Worm (Caenorhabditis elegans) whole organism, midembryonic: ENCODE data around the gene ZK669.3.
A peak's percentile ranks its signal among the peaks of the same experiment; 100 is the strongest.

Experiments used
- T22C8.4 ChIP-seq: fragments of 200-800 bp; sonication (Bioruptor generic); IDR thresholded peaks from 2 replicates; pipeline ENCODE4 v1.3.6; 2022; ENCODE audit warnings: missing genetic modification characterization, missing compliant biosample characterization
- cog-1 ChIP-seq: sonication (generic microtip); optimal IDR thresholded peaks from 2 replicates; lab custom pipeline; 2016; ENCODE audit warnings: missing genetic modification characterization, missing compliant biosample characterization
- flt-1 ChIP-seq: fragments of 200-800 bp; sonication (Bioruptor generic); IDR thresholded peaks from 2 replicates; pipeline ENCODE4 v1.3.6; 2022; ENCODE audit warnings: missing genetic modification characterization, missing compliant biosample characterization
- klf-2 ChIP-seq: fragments of 200-800 bp; sonication (Bioruptor generic); conservative IDR thresholded peaks from 2 replicates; pipeline ENCODE4 v1.3.6; 2022; ENCODE audit warnings: missing genetic modification reagents, missing genetic modification characterization, missing compliant biosample characterization
- med-1 ChIP-seq: sonication (generic microtip); optimal IDR thresholded peaks from 2 replicates; lab custom pipeline; 2017; ENCODE audit warnings: missing genetic modification characterization, mild to moderate bottlenecking, missing compliant biosample characterization, antibody characterized with exemption, missing genetic modification reagents; ENCODE audit not compliant: insufficient read depth
- ref-1 ChIP-seq: fragments of 200-800 bp; sonication (Bioruptor generic); conservative IDR thresholded peaks from 2 replicates; pipeline ENCODE4 v1.3.6; 2022; ENCODE audit warnings: missing genetic modification reagents, missing genetic modification characterization, missing compliant biosample characterization
- tab-1 ChIP-seq: fragments of 200-800 bp; sonication (Bioruptor generic); IDR thresholded peaks from 2 replicates; pipeline ENCODE4 v1.3.6; 2022; ENCODE audit warnings: missing genetic modification characterization, missing compliant biosample characterization
- ztf-23 ChIP-seq: fragments of 200-800 bp; sonication (Bioruptor generic); IDR thresholded peaks from 2 replicates; pipeline ENCODE4 v1.3.6; 2022; ENCODE audit warnings: missing genetic modification reagents, missing genetic modification characterization, missing compliant biosample characterization
- ztf-29 ChIP-seq: fragments of 200-800 bp; sonication (Bioruptor generic); IDR thresholded peaks from 2 replicates; pipeline ENCODE4 v1.3.6; 2022; ENCODE audit warnings: missing genetic modification reagents, missing genetic modification characterization, missing compliant biosample characterization

Gene ZK669.3

DNA sequence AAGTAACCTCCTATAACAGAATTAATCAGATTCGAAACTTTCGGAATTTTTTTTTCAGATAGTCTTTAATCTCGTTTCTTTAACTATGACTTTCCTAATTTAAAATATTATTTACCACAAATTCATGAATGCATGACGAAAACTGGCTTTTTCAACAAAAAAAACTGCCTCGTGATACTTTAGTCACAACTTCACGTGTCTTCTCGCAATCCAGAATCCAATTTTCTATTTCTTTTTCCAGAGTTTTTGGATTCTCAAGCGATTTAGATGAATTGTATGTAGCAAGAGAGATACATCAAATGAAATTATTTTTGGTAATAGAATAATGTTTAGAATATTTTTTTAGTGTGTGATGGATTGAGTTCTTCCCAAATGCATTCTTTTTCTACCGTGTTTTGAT lies 20.8 kb upstream of the ZK669.3 start:
- TF ChIP-seq flt-1 (GFP tag; lab: Robert Waterston, UW), result no peak
- TF ChIP-seq ztf-29, result no peak
- no peak for TF ChIP-seq T22C8.4 (GFP tag; lab: Robert Waterston, UW)
- TF ChIP-seq tab-1 (GFP tag; lab: Robert Waterston, UW), result no peak
- no peak for TF ChIP-seq ztf-23 (GFP tag; lab: Robert Waterston, UW)
- no peak for TF ChIP-seq ref-1 (GFP tag; lab: Robert Waterston, UW)
- no peak for TF ChIP-seq cog-1
- no peak for TF ChIP-seq med-1 (GFP tag; lab: Kevin White, UChicago)
- TF ChIP-seq klf-2 (GFP tag; lab: Robert Waterston, UW), result no peak

DNA sequence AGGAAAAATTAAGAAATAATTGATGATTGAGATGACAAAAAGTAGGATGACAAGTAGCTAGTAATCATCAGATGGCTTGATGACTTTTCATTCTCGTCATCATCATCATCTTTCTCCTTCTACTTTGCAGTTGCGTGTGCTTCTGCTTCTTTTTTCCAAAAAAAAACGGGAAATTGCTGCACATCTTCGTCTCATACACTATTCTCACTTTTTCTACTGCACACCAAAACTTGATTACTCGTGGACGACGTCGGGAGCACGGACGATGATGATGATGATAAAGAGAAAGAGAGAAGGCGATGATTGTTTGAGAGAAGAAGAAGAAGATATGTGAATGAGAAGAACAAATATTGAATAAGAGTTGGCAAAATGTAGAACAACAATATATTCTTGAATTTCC lies 19.8 kb upstream of the ZK669.3 start:
- TF ChIP-seq cog-1 (no peak), T22C8.4 (GFP tag; lab: Robert Waterston, UW) (no peak), ztf-23 (GFP tag; lab: Robert Waterston, UW) (no peak), ref-1 (GFP tag; lab: Robert Waterston, UW) (no peak), ztf-29 (no peak), tab-1 (GFP tag; lab: Robert Waterston, UW) (no peak), med-1 (GFP tag; lab: Kevin White, UChicago) (no peak), flt-1 (GFP tag; lab: Robert Waterston, UW) (no peak), klf-2 (GFP tag; lab: Robert Waterston, UW) (no peak)

DNA sequence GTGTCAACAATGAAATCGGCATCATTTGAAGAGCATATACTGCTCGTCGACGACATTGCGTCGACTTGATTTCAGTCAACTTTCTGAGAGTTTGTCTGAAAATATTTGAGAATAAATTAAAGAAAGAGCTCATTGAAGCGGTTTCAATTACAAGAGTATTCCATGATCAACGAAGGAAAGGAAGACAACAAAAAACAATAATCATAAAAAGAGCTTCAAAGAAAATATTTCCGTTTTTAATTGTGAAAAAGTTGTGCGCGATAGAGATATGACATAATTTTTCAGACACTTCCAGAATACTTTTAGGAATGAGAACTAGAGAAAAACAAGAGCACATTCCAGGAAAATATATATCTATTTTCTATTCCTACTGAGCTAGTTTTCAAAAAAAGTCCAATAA lies 12.3 kb upstream of the ZK669.3 start, which contains the start of gene spv-1:
Gene spv-1 (minus strand): TSS at position 101 of the 400 bp plus-strand sequence.
- TF ChIP-seq cog-1 (no peak), med-1 (GFP tag; lab: Kevin White, UChicago) (no peak), tab-1 (GFP tag; lab: Robert Waterston, UW) (no peak), ztf-29 (no peak), T22C8.4 (GFP tag; lab: Robert Waterston, UW) (no peak), klf-2 (GFP tag; lab: Robert Waterston, UW) (no peak), flt-1 (GFP tag; lab: Robert Waterston, UW) (no peak), ztf-23 (GFP tag; lab: Robert Waterston, UW) (no peak), ref-1 (GFP tag; lab: Robert Waterston, UW) (no peak)

DNA sequence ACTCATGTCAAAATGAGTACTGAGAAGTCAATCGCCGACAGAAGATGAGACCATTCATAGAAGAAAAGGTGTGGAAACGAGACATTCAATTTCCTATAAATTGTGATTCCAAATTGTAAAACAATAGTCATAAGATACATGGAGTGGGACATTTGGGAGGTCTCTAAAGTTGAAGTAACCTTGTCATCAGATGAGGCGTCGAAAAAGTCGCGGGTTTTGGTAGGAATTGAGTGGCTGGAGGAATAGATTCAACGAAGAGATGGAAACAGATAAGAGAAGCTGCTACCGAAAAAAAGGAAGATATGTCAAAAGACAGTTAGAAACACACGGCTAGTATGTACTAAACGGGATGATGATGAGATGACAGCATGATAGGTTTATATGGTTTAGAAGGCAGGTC lies 10.3 kb upstream of the ZK669.3 start:
- TF ChIP-seq T22C8.4 (GFP tag; lab: Robert Waterston, UW) (no peak), klf-2 (GFP tag; lab: Robert Waterston, UW) (no peak), ztf-23 (GFP tag; lab: Robert Waterston, UW) (no peak), med-1 (GFP tag; lab: Kevin White, UChicago) (no peak), ztf-29 (no peak), cog-1 (no peak), tab-1 (GFP tag; lab: Robert Waterston, UW) (no peak), flt-1 (GFP tag; lab: Robert Waterston, UW) (no peak), ref-1 (GFP tag; lab: Robert Waterston, UW) (no peak)

DNA sequence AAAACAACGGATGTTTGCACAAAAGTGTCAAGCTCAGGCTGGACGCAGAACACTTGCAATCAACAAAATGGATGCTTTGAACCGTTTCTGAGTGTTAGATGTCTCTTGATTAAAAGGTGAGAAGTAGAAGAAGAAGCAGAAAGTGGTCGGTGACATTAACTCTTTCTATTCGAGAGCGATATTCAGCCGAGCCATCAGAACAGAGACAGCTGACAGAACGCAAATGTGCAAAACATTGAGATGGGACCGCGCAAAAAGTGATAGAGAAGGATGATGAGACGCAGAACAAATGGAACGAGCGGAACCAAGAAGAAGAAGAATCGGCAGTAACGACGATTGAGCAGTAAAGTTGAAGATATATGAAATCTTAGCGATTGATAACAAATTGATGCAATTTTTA lies 5.3 kb upstream of the ZK669.3 start:
- no peak for TF ChIP-seq ref-1 (GFP tag; lab: Robert Waterston, UW)
- TF ChIP-seq T22C8.4 (GFP tag; lab: Robert Waterston, UW), result no peak
- no peak for TF ChIP-seq med-1 (GFP tag; lab: Kevin White, UChicago)
- TF ChIP-seq cog-1, result no peak
- TF ChIP-seq tab-1 (GFP tag; lab: Robert Waterston, UW), result no peak
- TF ChIP-seq ztf-29, result no peak
- TF ChIP-seq ztf-23 (GFP tag; lab: Robert Waterston, UW), result no peak
- TF ChIP-seq klf-2 (GFP tag; lab: Robert Waterston, UW), result no peak
- TF ChIP-seq flt-1 (GFP tag; lab: Robert Waterston, UW), result no peak

DNA sequence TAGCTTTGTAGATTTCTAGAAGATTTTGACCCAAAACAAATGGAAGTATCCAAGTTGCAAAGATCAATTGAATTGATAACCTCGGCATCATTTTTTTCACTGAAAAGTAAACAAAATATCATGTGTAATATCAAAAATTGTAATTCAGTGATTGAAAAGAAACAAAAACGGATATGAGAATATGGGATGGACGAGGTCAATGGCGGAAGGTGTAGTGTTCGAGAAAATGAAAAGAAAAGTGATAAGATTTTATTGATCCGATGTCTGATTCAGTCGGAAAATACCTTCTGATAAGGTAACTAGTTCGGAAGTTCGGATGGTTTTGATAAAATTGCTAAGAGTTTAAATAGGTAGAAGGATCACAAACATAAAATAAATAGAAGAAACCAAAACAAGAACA lies 2.9 kb upstream of the ZK669.3 start, which contains the start of gene ZK669.2:
Gene ZK669.2 (minus strand): TSS at position 101 of the 400 bp plus-strand sequence.
- TF ChIP-seq T22C8.4 (GFP tag; lab: Robert Waterston, UW) (no peak), med-1 (GFP tag; lab: Kevin White, UChicago) (no peak), cog-1 (no peak), tab-1 (GFP tag; lab: Robert Waterston, UW) (no peak), klf-2 (GFP tag; lab: Robert Waterston, UW) (no peak), ztf-29 (no peak), ref-1 (GFP tag; lab: Robert Waterston, UW) (no peak), flt-1 (GFP tag; lab: Robert Waterston, UW) (no peak), ztf-23 (GFP tag; lab: Robert Waterston, UW) (no peak)

DNA sequence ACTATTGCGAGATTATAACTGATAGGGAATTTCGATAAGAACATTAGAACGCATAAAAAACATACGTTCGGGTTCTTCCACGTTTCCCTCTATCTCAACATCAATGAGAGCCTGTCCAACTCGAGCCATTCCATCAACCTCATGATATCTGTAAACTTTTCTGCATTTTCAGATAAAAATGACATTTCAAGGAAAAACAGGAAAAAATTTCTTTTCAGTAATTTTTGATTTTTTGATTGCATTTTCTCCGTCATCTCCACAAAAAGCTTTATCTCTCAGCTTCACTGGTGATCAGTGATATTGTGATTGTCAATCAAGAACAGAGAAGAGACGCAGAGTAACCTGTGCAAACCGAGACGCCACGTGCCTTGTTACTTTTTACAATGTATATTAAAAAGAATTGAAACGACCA lies 3.4 kb downstream of the ZK669.3 start:
- TF ChIP-seq med-1 (GFP tag; lab: Kevin White, UChicago) (no peak), flt-1 (GFP tag; lab: Robert Waterston, UW) (no peak), T22C8.4 (GFP tag; lab: Robert Waterston, UW) (no peak), klf-2 (GFP tag; lab: Robert Waterston, UW) (no peak), cog-1 (no peak), tab-1 (GFP tag; lab: Robert Waterston, UW) (no peak), ztf-29 (no peak), ref-1 (GFP tag; lab: Robert Waterston, UW) (no peak), ztf-23 (GFP tag; lab: Robert Waterston, UW) (no peak)

DNA sequence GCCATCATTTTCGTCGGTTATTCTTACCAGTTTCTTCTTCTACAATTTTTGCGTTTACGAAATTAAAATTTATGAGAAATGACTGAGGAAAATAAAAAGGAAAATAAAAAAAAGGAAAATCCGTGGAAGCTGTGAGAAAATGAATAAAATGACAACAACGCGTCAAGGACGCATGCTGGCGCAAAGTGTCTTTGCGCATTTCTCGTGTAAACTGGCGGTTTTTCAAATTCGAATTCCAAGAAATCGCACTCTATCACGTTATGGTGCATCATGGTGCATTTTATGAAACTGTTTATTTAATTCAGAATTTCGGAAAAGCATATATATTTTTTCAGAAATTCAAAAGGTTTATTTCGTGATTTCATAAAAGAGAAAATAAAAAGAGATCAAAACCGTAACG lies 4.2 kb downstream of the ZK669.3 start, which contains the start of gene dbt-1:
Gene dbt-1 (minus strand): TSS at position 39 of the 400 bp plus-strand sequence.
- TF ChIP-seq cog-1, result peak; percentile 21
- no peak for TF ChIP-seq klf-2 (GFP tag; lab: Robert Waterston, UW)

DNA sequence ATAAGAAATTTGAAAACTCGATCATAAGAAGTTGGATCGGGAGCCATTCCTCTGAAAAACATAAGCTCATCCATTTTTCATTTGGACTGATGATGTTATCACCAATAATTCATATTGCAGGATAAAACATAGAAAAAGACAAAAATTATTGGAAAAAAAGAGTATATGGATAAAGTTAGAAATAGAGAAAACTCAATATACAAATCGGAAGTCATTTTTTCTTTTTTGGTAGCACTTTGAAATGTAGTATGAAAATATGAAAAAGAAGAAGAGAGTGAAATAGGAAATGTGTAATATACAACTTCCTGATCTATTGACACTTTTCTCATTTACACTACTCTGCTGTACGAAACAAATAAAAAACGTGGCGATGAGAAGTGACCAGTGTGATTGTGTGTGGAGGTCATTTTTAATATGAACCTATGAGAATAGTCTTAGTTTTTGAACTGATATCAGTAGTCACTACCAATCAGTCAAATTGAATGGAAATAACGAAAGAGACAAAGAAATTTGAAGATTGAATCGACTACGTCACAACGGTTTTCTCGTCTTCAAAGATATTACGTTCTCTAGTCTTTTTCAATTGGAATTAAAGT lies 6.0 kb downstream of the ZK669.3 start, which contains the start of gene ZK669.5:
Gene ZK669.5 (minus strand): TSS at position 51 of the 596 bp plus-strand sequence.
- no peak for TF ChIP-seq tab-1 (GFP tag; lab: Robert Waterston, UW)
- TF ChIP-seq flt-1 (GFP tag; lab: Robert Waterston, UW), result no peak
- TF ChIP-seq T22C8.4 (GFP tag; lab: Robert Waterston, UW), result no peak
- TF ChIP-seq ref-1 (GFP tag; lab: Robert Waterston, UW), result no peak
- TF ChIP-seq cog-1, result no peak
- no peak for TF ChIP-seq klf-2 (GFP tag; lab: Robert Waterston, UW)
- TF ChIP-seq ztf-23 (GFP tag; lab: Robert Waterston, UW), result no peak
- TF ChIP-seq med-1 (GFP tag; lab: Kevin White, UChicago), result no peak
- TF ChIP-seq ztf-29, result no peak
